Fruit fly (Drosophila melanogaster) whole organism, embryonic: ENCODE measurements around the gene Gnpat.
A peak's percentile ranks its signal among the peaks of the same experiment; 100 is the strongest.

ENCODE experiments used
- Atf6 ChIP-seq: fragments of 200-800 bp; sonication (Bioruptor generic); IDR thresholded peaks from 2 replicates; pipeline ENCODE4 v1.3.6; 2022; ENCODE audit warnings: missing biosample characterization, missing genetic modification characterization
- CG1233 ChIP-seq: fragments of 200-800 bp; sonication (Bioruptor generic); optimal IDR thresholded peaks from 4 replicates; lab custom pipeline; 2018; ENCODE audit warnings: missing biosample characterization, mild to moderate bottlenecking, missing genetic modification characterization
- CG17612 ChIP-seq: fragments of 200-800 bp; sonication (Bioruptor generic); IDR thresholded peaks from 2 replicates; pipeline ENCODE4 v1.3.6; 2022; ENCODE audit warnings: missing biosample characterization, missing genetic modification characterization
- CG1792 ChIP-seq: fragments of 200-800 bp; sonication (Bioruptor generic); optimal IDR thresholded peaks from 2 replicates; lab custom pipeline; 2016; ENCODE audit warnings: missing biosample characterization, missing genetic modification characterization
- CG2678 ChIP-seq: fragments of 200-800 bp; sonication (Bioruptor generic); optimal IDR thresholded peaks from 3 replicates; lab custom pipeline; 2019; ENCODE audit warnings: missing biosample characterization, mild to moderate bottlenecking, missing genetic modification characterization, moderate library complexity
- CG30403 ChIP-seq: fragments of 200-800 bp; sonication (Bioruptor generic); optimal IDR thresholded peaks from 3 replicates; lab custom pipeline; 2016; ENCODE audit warnings: missing biosample characterization, missing genetic modification characterization
- CG3065 ChIP-seq: fragments of 200-800 bp; sonication (Bioruptor generic); optimal IDR thresholded peaks from 2 replicates; lab custom pipeline; 2016; ENCODE audit warnings: missing biosample characterization, missing genetic modification characterization
- CG3163 ChIP-seq: fragments of 200-800 bp; sonication (Bioruptor generic); optimal IDR thresholded peaks from 3 replicates; lab custom pipeline; 2016; ENCODE audit warnings: missing biosample characterization, missing genetic modification characterization
- CG34376 ChIP-seq: fragments of 200-800 bp; sonication (Bioruptor generic); optimal IDR thresholded peaks from 2 replicates; lab custom pipeline; 2018; ENCODE audit warnings: missing biosample characterization, mild to moderate bottlenecking, missing genetic modification characterization
- CG3838 ChIP-seq: fragments of 200-800 bp; sonication (Bioruptor generic); optimal IDR thresholded peaks from 3 replicates; lab custom pipeline; 2016; ENCODE audit warnings: missing biosample characterization, missing genetic modification characterization
- CG4707 ChIP-seq: fragments of 200-800 bp; sonication (Bioruptor generic); optimal IDR thresholded peaks from 2 replicates; lab custom pipeline; 2018; ENCODE audit warnings: missing biosample characterization, mild to moderate bottlenecking, missing genetic modification characterization, moderate library complexity
- CG5245 ChIP-seq: fragments of 200-800 bp; sonication (Bioruptor generic); optimal IDR thresholded peaks from 3 replicates; lab custom pipeline; 2016; ENCODE audit warnings: missing biosample characterization, missing genetic modification characterization
- CG8478 ChIP-seq: fragments of >200 bp; optimal IDR thresholded peaks from 2 replicates; lab custom pipeline; 2018
- CG9876 ChIP-seq: fragments of 200-800 bp; sonication (Bioruptor generic); optimal IDR thresholded peaks from 2 replicates; lab custom pipeline; 2016; ENCODE audit warnings: missing biosample characterization, missing genetic modification characterization
- CkIIα-i1 ChIP-seq: fragments of 200-800 bp; sonication (Bioruptor generic); IDR thresholded peaks from 2 replicates; pipeline ENCODE4 v1.3.6; 2022; ENCODE audit warnings: missing biosample characterization, missing genetic modification characterization
- D ChIP-seq, 2 experiments: fragments of 200-800 bp in 1 of 2; fragments of >200 bp in 1 of 2; sonication (Bioruptor generic) in 1 of 2; optimal IDR thresholded peaks; 2 replicates in 1 of 2; 3 replicates in 1 of 2; lab custom pipeline; 2017; ENCODE audit warnings: mild to moderate bottlenecking in 1 of 2, missing biosample characterization in 1 of 2, missing genetic modification characterization in 1 of 2, missing genetic modification reagents in 1 of 2
- Deaf1 ChIP-seq: fragments of 200-800 bp; optimal IDR thresholded peaks from 3 replicates; lab custom pipeline; 2019; ENCODE audit warnings: missing biosample characterization, mild to moderate bottlenecking, missing genetic modification characterization, moderate library complexity
- Jarid2 ChIP-seq: fragments of 200-800 bp; sonication (Bioruptor generic); optimal IDR thresholded peaks from 3 replicates; lab custom pipeline; 2017; ENCODE audit warnings: mild to moderate bottlenecking, missing biosample characterization, missing genetic modification reagents, missing genetic modification characterization
- Lpt ChIP-seq: fragments of >200 bp; optimal IDR thresholded peaks from 2 replicates; lab custom pipeline; 2018; ENCODE audit warnings: missing biosample characterization, missing genetic modification characterization
- NFAT ChIP-seq: fragments of 200-800 bp; sonication (Bioruptor generic); IDR thresholded peaks from 2 replicates; pipeline ENCODE4 v1.3.6; 2022; ENCODE audit warnings: missing biosample characterization, missing genetic modification characterization
- Nf-YB ChIP-seq: fragments of 200-800 bp; sonication (Bioruptor generic); optimal IDR thresholded peaks from 3 replicates; lab custom pipeline; 2019; ENCODE audit warnings: missing biosample characterization, mild to moderate bottlenecking, missing genetic modification characterization, moderate library complexity
- NfI ChIP-seq: fragments of 200-800 bp; sonication (Bioruptor generic); optimal IDR thresholded peaks from 3 replicates; lab custom pipeline; 2018; ENCODE audit warnings: missing biosample characterization, mild to moderate bottlenecking, missing genetic modification characterization, moderate library complexity
- Oli ChIP-seq: fragments of 200-800 bp; sonication (Bioruptor generic); optimal IDR thresholded peaks from 2 replicates; lab custom pipeline; 2018; ENCODE audit warnings: missing biosample characterization, mild to moderate bottlenecking, missing genetic modification characterization, moderate library complexity
- Ravus ChIP-seq: fragments of 200-800 bp; sonication (Bioruptor generic); IDR thresholded peaks from 2 replicates; pipeline ENCODE4 v1.3.6; 2022; ENCODE audit warnings: missing biosample characterization, missing genetic modification characterization
- Stat92E ChIP-seq, 3 experiments: fragments of >200 bp in 2 of 3; fragments of 200-800 bp in 1 of 3; sonication (Bioruptor generic) in 1 of 3; optimal IDR thresholded peaks; 2 replicates each; lab custom pipeline; 2017 to 2019; ENCODE audit warnings: missing biosample characterization in 3 of 3, missing genetic modification characterization in 3 of 3, mild to moderate bottlenecking in 1 of 3, moderate library complexity in 1 of 3
- abd-A ChIP-seq: fragments of 200-800 bp; sonication (Bioruptor generic); optimal IDR thresholded peaks from 3 replicates; lab custom pipeline; 2019; ENCODE audit warnings: missing biosample characterization, mild to moderate bottlenecking, missing genetic modification characterization, moderate library complexity
- az2 ChIP-seq: fragments of 200-800 bp; sonication (Bioruptor generic); optimal IDR thresholded peaks from 3 replicates; lab custom pipeline; 2016; ENCODE audit warnings: missing biosample characterization, missing genetic modification characterization
- bsh ChIP-seq, 2 experiments: fragments of 200-800 bp; sonication (Bioruptor generic); optimal IDR thresholded peaks; 2 replicates each; lab custom pipeline; 2017 to 2018; ENCODE audit warnings: mild to moderate bottlenecking in 2 of 2, missing biosample characterization in 2 of 2, missing genetic modification characterization in 2 of 2, moderate library complexity in 1 of 2
- caup ChIP-seq: fragments of 200-800 bp; sonication (Bioruptor generic); optimal IDR thresholded peaks from 3 replicates; lab custom pipeline; 2017; ENCODE audit warnings: missing biosample characterization, mild to moderate bottlenecking, missing genetic modification characterization, moderate library complexity; ENCODE audit not compliant: severe bottlenecking
- dmrt99B ChIP-seq: fragments of 200-800 bp; sonication (Bioruptor generic); optimal IDR thresholded peaks from 2 replicates; lab custom pipeline; 2018; ENCODE audit warnings: missing biosample characterization, mild to moderate bottlenecking, missing genetic modification characterization, moderate library complexity
- grau ChIP-seq: fragments of 200-800 bp; optimal IDR thresholded peaks from 3 replicates; lab custom pipeline; 2019; ENCODE audit warnings: missing biosample characterization, mild to moderate bottlenecking, missing genetic modification characterization, moderate library complexity
- hth ChIP-seq: fragments of >200 bp; optimal IDR thresholded peaks from 2 replicates; lab custom pipeline; 2017; ENCODE audit warnings: inconsistent platforms
- luna ChIP-seq: fragments of 200-800 bp; sonication (Bioruptor generic); optimal IDR thresholded peaks from 2 replicates; lab custom pipeline; 2016; ENCODE audit warnings: missing biosample characterization, missing genetic modification characterization
- nom ChIP-seq: fragments of 200-800 bp; sonication (Bioruptor generic); optimal IDR thresholded peaks from 2 replicates; lab custom pipeline; 2017; ENCODE audit warnings: missing biosample characterization, missing genetic modification characterization, mild to moderate bottlenecking, moderate library complexity, missing genetic modification reagents
- pb ChIP-seq: fragments of 200-800 bp; sonication (Bioruptor generic); optimal IDR thresholded peaks from 3 replicates; lab custom pipeline; 2016; ENCODE audit warnings: missing biosample characterization, missing genetic modification characterization
- sens ChIP-seq: fragments of 200-800 bp; sonication (Bioruptor generic); peaks from one replicate; lab custom pipeline; 2016; ENCODE audit warnings: missing biosample characterization, missing genetic modification characterization
- slbo ChIP-seq: fragments of 200-800 bp; sonication (Bioruptor generic); IDR thresholded peaks from 2 replicates; pipeline ENCODE4 v1.3.6; 2022; ENCODE audit warnings: missing biosample characterization, missing genetic modification characterization
- ssp ChIP-seq: fragments of 200-800 bp; sonication (Bioruptor generic); IDR thresholded peaks from 2 replicates; pipeline ENCODE4 v1.3.6; 2022; ENCODE audit warnings: missing biosample characterization, missing genetic modification characterization

Gnpat gene

DNA sequence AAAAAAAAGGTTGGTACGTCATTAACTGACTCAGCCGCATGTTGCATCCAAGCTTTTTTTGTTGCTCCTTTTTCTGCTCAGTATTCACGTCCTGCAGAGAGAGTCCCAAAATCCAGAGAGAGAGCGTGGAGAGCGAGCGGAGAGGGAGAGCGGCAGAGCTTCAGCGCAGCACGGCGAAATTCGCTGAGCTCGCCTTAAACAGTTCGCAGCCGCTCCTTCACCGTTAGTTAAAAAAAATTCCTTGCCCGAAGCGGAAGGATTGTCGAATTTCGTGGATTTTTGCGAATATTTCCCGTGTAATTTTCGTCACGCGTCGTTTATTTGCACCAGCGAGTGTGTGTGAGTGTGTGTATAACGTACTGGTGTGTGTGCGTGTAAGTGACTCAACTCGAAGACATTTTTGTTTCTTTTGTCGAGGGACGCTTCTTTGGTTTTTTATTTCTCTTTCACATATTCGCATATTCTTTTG, 27.4 kb upstream of the Gnpat start (continued):
- TF ChIP-seq abd-A (tag; lab: Kevin White, UChicago) (peak; percentile 43), CG9876 (no peak), Lpt (GFP tag; lab: Kevin White, UChicago) (no peak), CG2678 (tag; lab: Kevin White, UChicago) (no peak), CG3163 (GFP tag; lab: Kevin White, UChicago) (no peak), CG3838 (GFP tag; lab: Kevin White, UChicago) (no peak), D (optimal IDR thresholded peaks at IDR 0.05; lab: Kevin White, UChicago) (no peak), D (GFP tag; optimal IDR thresholded peaks at IDR 0.05; lab: Kevin White, UChicago) (no peak), ssp (GFP tag; lab: Robert Waterston, UW) (no peak), CG1233 (GFP tag; lab: Kevin White, UChicago) (no peak), NFAT (GFP tag; lab: Robert Waterston, UW) (no peak), NfI (GFP tag; lab: Kevin White, UChicago) (no peak), slbo (GFP tag; lab: Robert Waterston, UW) (no peak), Nf-YB (GFP tag; lab: Kevin White, UChicago) (no peak), Oli (tag; lab: Kevin White, UChicago) (no peak), Deaf1 (tag; lab: Kevin White, UChicago) (peak; percentile 21), dmrt99B (tag; lab: Kevin White, UChicago) (no peak), CkIIα-i1 (GFP tag; lab: Robert Waterston, UW) (no peak), hth (lab: Kevin White, UChicago) (no peak), Atf6 (GFP tag; lab: Robert Waterston, UW) (no peak), bsh (GFP tag; optimal IDR thresholded peaks at IDR 0.05; lab: Kevin White, UChicago) (peak in 1 of 2 experiments; percentile 42), Jarid2 (peak; percentile 73), az2 (GFP tag; lab: Kevin White, UChicago) (no peak), CG17612 (GFP tag; lab: Robert Waterston, UW) (no peak), CG30403 (GFP tag; lab: Kevin White, UChicago) (no peak), CG3065 (GFP tag; lab: Kevin White, UChicago) (no peak), CG34376 (no peak), luna (GFP tag; lab: Kevin White, UChicago) (no peak), CG5245 (GFP tag; lab: Kevin White, UChicago) (no peak), pb (no peak), CG4707 (no peak), caup (GFP tag; lab: Kevin White, UChicago) (no peak), CG8478 (no peak), nom (GFP tag; lab: Kevin White, UChicago) (peak; percentile 37), Ravus (GFP tag; lab: Robert Waterston, UW) (no peak), CG1792 (GFP tag; lab: Kevin White, UChicago) (no peak), Stat92E (GFP tag; optimal IDR thresholded peaks at IDR 0.05; lab: Kevin White, UChicago) (no peak)

DNA sequence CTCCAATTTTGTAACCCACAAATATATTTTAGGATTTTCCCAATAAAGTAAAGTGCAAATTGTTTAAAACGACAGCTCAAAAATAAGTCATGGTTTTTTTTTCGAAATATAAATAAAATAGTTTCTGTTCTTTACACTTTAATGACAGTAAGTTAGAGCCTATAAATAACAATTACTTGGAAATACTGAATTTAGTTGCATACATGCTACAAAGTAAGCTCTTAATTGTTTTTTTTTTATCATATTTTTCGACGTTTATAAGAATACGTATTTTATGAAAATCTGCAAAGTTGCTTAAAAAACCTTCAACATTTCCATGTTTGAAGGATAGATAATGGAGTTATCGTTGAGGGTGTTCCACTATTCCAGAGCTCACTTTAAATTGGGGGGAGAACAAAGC, 26.8 kb upstream of the Gnpat start:
- TF ChIP-seq pb (no peak), sens (GFP tag; lab: Kevin White, UChicago) (peak; percentile 39), grau (tag; lab: Kevin White, UChicago) (peak; percentile 13)
